Fruit fly (Drosophila melanogaster) whole organism, embryonic: ENCODE measurements around the gene CG32170.

Experiments used
- Atf6 ChIP-seq: fragments of 200-800 bp; sonication (Bioruptor generic); IDR thresholded peaks from 2 replicates; pipeline ENCODE4 v1.3.6; 2022; ENCODE audit warnings: missing biosample characterization, missing genetic modification characterization
- Bgb ChIP-seq: fragments of 200-800 bp; sonication (Bioruptor generic); IDR thresholded peaks from 2 replicates; pipeline ENCODE4 v1.3.6; 2022; ENCODE audit warnings: missing biosample characterization, missing genetic modification characterization; ENCODE audit not compliant: partially characterized antibody
- BtbVII ChIP-seq: fragments of 200-800 bp; sonication (Bioruptor generic); optimal IDR thresholded peaks from 3 replicates; lab custom pipeline; 2017; ENCODE audit warnings: missing biosample characterization, mild to moderate bottlenecking, missing genetic modification characterization
- CG10147 ChIP-seq: fragments of 200-800 bp; sonication (Bioruptor generic); optimal IDR thresholded peaks from 2 replicates; lab custom pipeline; 2019; ENCODE audit warnings: missing biosample characterization, mild to moderate bottlenecking, missing genetic modification characterization, moderate library complexity
- CG10565 ChIP-seq: fragments of 200-800 bp; sonication (Bioruptor generic); optimal IDR thresholded peaks from 3 replicates; lab custom pipeline; 2016; ENCODE audit warnings: missing biosample characterization, mild to moderate bottlenecking, missing genetic modification characterization
- CG10979 ChIP-seq: fragments of 200-800 bp; sonication (Bioruptor generic); optimal IDR thresholded peaks from 2 replicates; lab custom pipeline; 2018; ENCODE audit warnings: missing biosample characterization, mild to moderate bottlenecking, missing genetic modification characterization, moderate library complexity
- CG11085 ChIP-seq: fragments of 200-800 bp; sonication (Bioruptor generic); IDR thresholded peaks from 2 replicates; pipeline ENCODE4 v1.3.6; 2022; ENCODE audit warnings: missing biosample characterization, missing genetic modification characterization
- CG11723 ChIP-seq: fragments of 200-800 bp; sonication (Bioruptor generic); optimal IDR thresholded peaks from 2 replicates; lab custom pipeline; 2017; ENCODE audit warnings: missing biosample characterization, mild to moderate bottlenecking, missing genetic modification characterization
- CG12155 ChIP-seq: fragments of 200-800 bp; sonication (Bioruptor generic); optimal IDR thresholded peaks from 3 replicates; lab custom pipeline; 2016; ENCODE audit warnings: missing biosample characterization, missing genetic modification characterization
- CG12236 ChIP-seq: fragments of 200-800 bp; sonication (Bioruptor generic); optimal IDR thresholded peaks from 2 replicates; lab custom pipeline; 2016; ENCODE audit warnings: missing biosample characterization, missing genetic modification characterization
- CG12299 ChIP-seq: fragments of 200-800 bp; sonication (Bioruptor generic); optimal IDR thresholded peaks from 2 replicates; lab custom pipeline; 2018; ENCODE audit warnings: missing biosample characterization, mild to moderate bottlenecking, missing genetic modification characterization
- CG13287 ChIP-seq: fragments of 200-800 bp; sonication (Bioruptor generic); IDR thresholded peaks from 2 replicates; pipeline ENCODE4 v1.3.6; 2022; ENCODE audit warnings: missing biosample characterization, missing genetic modification characterization; ENCODE audit not compliant: partially characterized antibody
- CG13894 ChIP-seq: fragments of 200-800 bp; sonication (Bioruptor generic); optimal IDR thresholded peaks from 3 replicates; lab custom pipeline; 2018; ENCODE audit warnings: missing biosample characterization, mild to moderate bottlenecking, missing genetic modification characterization, moderate library complexity
- CG16863 ChIP-seq: fragments of 200-800 bp; sonication (Bioruptor generic); optimal IDR thresholded peaks from 3 replicates; lab custom pipeline; 2016; ENCODE audit warnings: missing biosample characterization, missing genetic modification characterization
- CG17802 ChIP-seq: fragments of 200-800 bp; sonication (Bioruptor generic); optimal IDR thresholded peaks from 2 replicates; lab custom pipeline; 2018; ENCODE audit warnings: missing biosample characterization, mild to moderate bottlenecking, missing genetic modification characterization, moderate library complexity
- CG18262 ChIP-seq: fragments of 200-800 bp; optimal IDR thresholded peaks from 3 replicates; lab custom pipeline; 2019; ENCODE audit warnings: missing biosample characterization, mild to moderate bottlenecking, missing genetic modification characterization, moderate library complexity
- CG2120 ChIP-seq: fragments of 200-800 bp; sonication (Bioruptor generic); optimal IDR thresholded peaks from 3 replicates; lab custom pipeline; 2016; ENCODE audit warnings: missing biosample characterization, missing genetic modification characterization
- CG2875 ChIP-seq: fragments of 200-800 bp; sonication (Bioruptor generic); optimal IDR thresholded peaks from 2 replicates; lab custom pipeline; 2017; ENCODE audit warnings: missing biosample characterization, mild to moderate bottlenecking, missing genetic modification characterization, missing genetic modification reagents
- CG33213 ChIP-seq: fragments of 200-800 bp; sonication (Bioruptor generic); optimal IDR thresholded peaks from 3 replicates; lab custom pipeline; 2016; ENCODE audit warnings: missing biosample characterization, missing genetic modification characterization
- CG7357 ChIP-seq: fragments of 200-800 bp; sonication (Bioruptor generic); IDR thresholded peaks from 3 replicates; pipeline ENCODE4 v1.3.6; 2022; ENCODE audit warnings: missing biosample characterization, missing genetic modification characterization
- CG7745 ChIP-seq: fragments of 200-800 bp; sonication (Bioruptor generic); optimal IDR thresholded peaks from 2 replicates; lab custom pipeline; 2018; ENCODE audit warnings: missing biosample characterization, mild to moderate bottlenecking, missing genetic modification characterization, moderate library complexity
- CG9797 ChIP-seq: fragments of 200-800 bp; sonication (Bioruptor generic); optimal IDR thresholded peaks from 3 replicates; lab custom pipeline; 2018; ENCODE audit warnings: missing biosample characterization, mild to moderate bottlenecking, missing genetic modification characterization
- Doc2 ChIP-seq: fragments of 200-800 bp; sonication (Bioruptor generic); IDR thresholded peaks from 2 replicates; pipeline ENCODE4 v1.3.6; 2022; ENCODE audit warnings: missing biosample characterization, missing genetic modification characterization
- H2.0 ChIP-seq: fragments of 200-800 bp; sonication (Bioruptor generic); IDR thresholded peaks from 2 replicates; pipeline ENCODE4 v1.3.6; 2022; ENCODE audit warnings: missing biosample characterization, missing genetic modification characterization
- HLHmδ ChIP-seq: fragments of 200-800 bp; sonication (Bioruptor generic); optimal IDR thresholded peaks from 2 replicates; lab custom pipeline; 2018; ENCODE audit warnings: missing biosample characterization, mild to moderate bottlenecking, missing genetic modification characterization, moderate library complexity
- HmgZ ChIP-seq: fragments of 200-800 bp; sonication (Bioruptor generic); optimal IDR thresholded peaks from 2 replicates; lab custom pipeline; 2018; ENCODE audit warnings: missing biosample characterization, mild to moderate bottlenecking, missing genetic modification characterization
- MESR4 ChIP-seq: fragments of 200-800 bp; sonication (Bioruptor generic); optimal IDR thresholded peaks from 2 replicates; lab custom pipeline; 2018; ENCODE audit warnings: missing biosample characterization, mild to moderate bottlenecking, missing genetic modification characterization, moderate library complexity
- NC2α ChIP-seq: fragments of 200-800 bp; sonication (Bioruptor generic); optimal IDR thresholded peaks from 2 replicates; lab custom pipeline; 2016; ENCODE audit warnings: missing biosample characterization, missing genetic modification characterization
- Pdp1 ChIP-seq, 2 experiments: fragments of 200-800 bp; sonication (Bioruptor generic); optimal IDR thresholded peaks; 3 replicates each; lab custom pipeline; 2016; ENCODE audit warnings: missing biosample characterization in 2 of 2, missing genetic modification characterization in 2 of 2, mild to moderate bottlenecking in 1 of 2, moderate library complexity in 1 of 2
- Rx ChIP-seq: fragments of 200-800 bp; sonication (Bioruptor generic); IDR thresholded peaks from 2 replicates; pipeline ENCODE4 v1.3.6; 2022; ENCODE audit warnings: missing biosample characterization, missing genetic modification characterization
- Six4 ChIP-seq: fragments of 200-800 bp; sonication (Bioruptor generic); optimal IDR thresholded peaks from 2 replicates; lab custom pipeline; 2016; ENCODE audit warnings: missing biosample characterization, missing genetic modification characterization
- Ssrp ChIP-seq: fragments of 200-800 bp; sonication (Bioruptor generic); optimal IDR thresholded peaks from 2 replicates; lab custom pipeline; 2018; ENCODE audit warnings: missing biosample characterization, mild to moderate bottlenecking, missing genetic modification characterization, moderate library complexity
- Tbp ChIP-seq: fragments of >200 bp; optimal IDR thresholded peaks from 2 replicates; lab custom pipeline; 2018; ENCODE audit warnings: missing biosample characterization, missing genetic modification characterization
- YL-1 ChIP-seq: fragments of 200-800 bp; sonication (Bioruptor generic); optimal IDR thresholded peaks from 3 replicates; lab custom pipeline; 2017; ENCODE audit warnings: missing biosample characterization, mild to moderate bottlenecking, missing genetic modification characterization
- abd-A ChIP-seq: fragments of 200-800 bp; sonication (Bioruptor generic); optimal IDR thresholded peaks from 3 replicates; lab custom pipeline; 2019; ENCODE audit warnings: missing biosample characterization, mild to moderate bottlenecking, missing genetic modification characterization, moderate library complexity
- ase ChIP-seq: fragments of 200-800 bp; sonication (Bioruptor generic); IDR thresholded peaks from 3 replicates; pipeline ENCODE4 v1.3.6; 2022; ENCODE audit warnings: missing biosample characterization, missing genetic modification characterization
- ato ChIP-seq: fragments of 200-800 bp; sonication (Bioruptor generic); IDR thresholded peaks from 2 replicates; pipeline ENCODE4 v1.3.6; 2022; ENCODE audit warnings: missing biosample characterization, missing genetic modification characterization; ENCODE audit not compliant: partially characterized antibody
- crol ChIP-seq: fragments of 200-800 bp; sonication (Bioruptor generic); IDR thresholded peaks from 2 replicates; pipeline ENCODE4 v1.3.6; 2022; ENCODE audit warnings: missing biosample characterization, missing genetic modification characterization
- hb ChIP-seq: fragments of 200-800 bp; sonication (Bioruptor generic); IDR thresholded peaks from 3 replicates; pipeline ENCODE4 v1.3.6; 2022; ENCODE audit warnings: missing biosample characterization, missing genetic modification characterization; ENCODE audit not compliant: partially characterized antibody
- luna ChIP-seq: fragments of 200-800 bp; sonication (Bioruptor generic); optimal IDR thresholded peaks from 2 replicates; lab custom pipeline; 2016; ENCODE audit warnings: missing biosample characterization, missing genetic modification characterization
- pum ChIP-seq: fragments of 200-800 bp; sonication (Bioruptor generic); optimal IDR thresholded peaks from 2 replicates; lab custom pipeline; 2016; ENCODE audit warnings: missing biosample characterization, missing genetic modification characterization
- repo ChIP-seq: fragments of 200-800 bp; sonication (Bioruptor generic); optimal IDR thresholded peaks from 2 replicates; lab custom pipeline; 2016; ENCODE audit warnings: missing biosample characterization, missing genetic modification characterization
- ssp ChIP-seq: fragments of 200-800 bp; sonication (Bioruptor generic); IDR thresholded peaks from 2 replicates; pipeline ENCODE4 v1.3.6; 2022; ENCODE audit warnings: missing biosample characterization, missing genetic modification characterization
- stc ChIP-seq: fragments of 200-800 bp; sonication (Bioruptor generic); IDR thresholded peaks from 2 replicates; pipeline ENCODE4 v1.3.6; 2022; ENCODE audit warnings: missing biosample characterization, missing genetic modification characterization
- tio ChIP-seq: fragments of 200-800 bp; sonication (Bioruptor generic); optimal IDR thresholded peaks from 2 replicates; lab custom pipeline; 2017; ENCODE audit warnings: missing biosample characterization, missing genetic modification characterization, inconsistent platforms
- toy ChIP-seq: fragments of 200-800 bp; sonication (Bioruptor generic); IDR thresholded peaks from 2 replicates; pipeline ENCODE4 v1.3.6; 2022; ENCODE audit warnings: missing biosample characterization, missing genetic modification characterization
- zf30C ChIP-seq: fragments of 200-800 bp; sonication (Bioruptor generic); optimal IDR thresholded peaks from 3 replicates; lab custom pipeline; 2018; ENCODE audit warnings: missing biosample characterization, mild to moderate bottlenecking, missing genetic modification characterization

Gene CG32170

dm6 chr3L:16858780-16859179, 18.3 kb upstream of the CG32170 start, which contains the start of gene sinah:
sinah (plus strand) TSS chr3L:16859080.
- TF ChIP-seq H2.0 (GFP tag; lab: Robert Waterston, UW), result no peak
- TF ChIP-seq, all 482 proteins: peak for 0

dm6 chr3L:16860322-16860721, 16.8 kb upstream of the CG32170 start, which contains the start of gene CG13029:
CG13029 (plus strand) TSS chr3L:16860622.
- TF ChIP-seq BtbVII (GFP tag; lab: Kevin White, UChicago) (no peak), Pdp1 (GFP tag; optimal IDR thresholded peaks at IDR 0.05; lab: Kevin White, UChicago) (peak in 1 of 2 experiments; percentile 5)

- no peak for TF ChIP-seq MESR4
- no peak for TF ChIP-seq CG11085 (GFP tag; lab: Robert Waterston, UW)
- TF ChIP-seq CG18262 (tag; lab: Kevin White, UChicago), result no peak
- TF ChIP-seq CG9797, result peak; percentile 54
- no peak for TF ChIP-seq HLHmδ
- no peak for TF ChIP-seq pum (GFP tag; lab: Kevin White, UChicago)
- no peak for TF ChIP-seq CG12155 (GFP tag; lab: Kevin White, UChicago)
- no peak for TF ChIP-seq Doc2 (GFP tag; lab: Robert Waterston, UW)
- TF ChIP-seq CG12299 (tag; lab: Kevin White, UChicago), result no peak
- no peak for TF ChIP-seq CG2875
- TF ChIP-seq CG10979 (tag; lab: Kevin White, UChicago), result no peak
- TF ChIP-seq tio (GFP tag; lab: Kevin White, UChicago), result no peak
- TF ChIP-seq hb (GFP tag; lab: Robert Waterston, UW), result no peak
- TF ChIP-seq Tbp (GFP tag; lab: Kevin White, UChicago), result no peak
- TF ChIP-seq CG11723, result no peak
- no peak for TF ChIP-seq ase (GFP tag; lab: Robert Waterston, UW)
- TF ChIP-seq CG13894 (tag; lab: Kevin White, UChicago), result no peak
- TF ChIP-seq Bgb, result no peak
- peak; percentile 63 for TF ChIP-seq CG17802 (tag; lab: Kevin White, UChicago)
- TF ChIP-seq Atf6 (GFP tag; lab: Robert Waterston, UW), result no peak
- TF ChIP-seq Rx (GFP tag; lab: Robert Waterston, UW), result no peak
- TF ChIP-seq crol (GFP tag; lab: Robert Waterston, UW), result no peak
- no peak for TF ChIP-seq NC2α (GFP tag; lab: Kevin White, UChicago)
- no peak for TF ChIP-seq CG10565 (GFP tag; lab: Kevin White, UChicago)
- TF ChIP-seq CG7357 (GFP tag; lab: Robert Waterston, UW), result peak; percentile 69; the same call in 1 of the 3 replicates
- TF ChIP-seq Six4 (GFP tag; lab: Kevin White, UChicago), result no peak
- TF ChIP-seq abd-A (tag; lab: Kevin White, UChicago), result no peak
- TF ChIP-seq CG2120, result no peak
- no peak for TF ChIP-seq repo
- no peak for TF ChIP-seq CG12236 (GFP tag; lab: Kevin White, UChicago)
- no peak for TF ChIP-seq Ssrp
- TF ChIP-seq zf30C (GFP tag; lab: Kevin White, UChicago), result no peak
- TF ChIP-seq CG7745, result no peak
- TF ChIP-seq YL-1 (GFP tag; lab: Kevin White, UChicago), result no peak
- no peak for TF ChIP-seq ato (GFP tag; lab: Robert Waterston, UW)
- TF ChIP-seq ssp (GFP tag; lab: Robert Waterston, UW), result peak; percentile 93
- TF ChIP-seq HmgZ (tag; lab: Kevin White, UChicago), result no peak
- no peak for TF ChIP-seq luna (GFP tag; lab: Kevin White, UChicago)
- peak; percentile 8 for TF ChIP-seq CG33213
- no peak for TF ChIP-seq CG10147 (GFP tag; lab: Kevin White, UChicago)
- no peak for TF ChIP-seq CG13287
- TF ChIP-seq CG16863 (GFP tag; lab: Kevin White, UChicago), result no peak
- no peak for TF ChIP-seq stc
- TF ChIP-seq toy, result no peak
Measured at dm6 chr3L:16860879-16861278, 16.2 kb upstream of the CG32170 start.
